Fruit fly (Drosophila melanogaster) whole organism, embryonic: ENCODE measurements around the gene CG10274.
A peak's percentile ranks its signal among the peaks of the same experiment; 100 is the strongest.

Experiments used
- Abd-B ChIP-seq: fragments of 200-800 bp; sonication (Bioruptor generic); optimal IDR thresholded peaks from 2 replicates; lab custom pipeline; 2018; ENCODE audit warnings: missing biosample characterization, mild to moderate bottlenecking, missing genetic modification characterization, moderate library complexity
- Asciz ChIP-seq: fragments of 200-800 bp; sonication (Bioruptor generic); optimal IDR thresholded peaks from 2 replicates; lab custom pipeline; 2017; ENCODE audit warnings: missing biosample characterization, mild to moderate bottlenecking, missing genetic modification characterization, missing genetic modification reagents
- CG1024 ChIP-seq: fragments of 200-800 bp; sonication (Bioruptor generic); IDR thresholded peaks from 2 replicates; pipeline ENCODE4 v1.3.6; 2022; ENCODE audit warnings: missing biosample characterization, missing genetic modification characterization
- CG10321 ChIP-seq: fragments of 200-800 bp; sonication (Bioruptor generic); IDR thresholded peaks from 2 replicates; pipeline ENCODE4 v1.3.6; 2022; ENCODE audit warnings: missing biosample characterization, missing genetic modification characterization
- CG10462 ChIP-seq: fragments of 200-800 bp; sonication (Bioruptor generic); optimal IDR thresholded peaks from 2 replicates; lab custom pipeline; 2016; ENCODE audit warnings: missing biosample characterization, missing genetic modification characterization
- CG12391 ChIP-seq: fragments of 200-800 bp; sonication (Bioruptor generic); optimal IDR thresholded peaks from 3 replicates; lab custom pipeline; 2018; ENCODE audit warnings: missing biosample characterization, mild to moderate bottlenecking, missing genetic modification characterization, moderate library complexity
- CG12942 ChIP-seq: fragments of 200-800 bp; sonication (Bioruptor generic); optimal IDR thresholded peaks from 3 replicates; lab custom pipeline; 2016; ENCODE audit warnings: missing biosample characterization, missing genetic modification characterization
- CG15479 ChIP-seq: fragments of 200-800 bp; sonication (Bioruptor generic); optimal IDR thresholded peaks from 3 replicates; lab custom pipeline; 2019; ENCODE audit warnings: missing biosample characterization, mild to moderate bottlenecking, missing genetic modification characterization, moderate library complexity
- CG2202 ChIP-seq: fragments of 200-800 bp; sonication (Bioruptor generic); optimal IDR thresholded peaks from 2 replicates; lab custom pipeline; 2018; ENCODE audit warnings: missing biosample characterization, mild to moderate bottlenecking, missing genetic modification characterization
- CG3163 ChIP-seq: fragments of 200-800 bp; sonication (Bioruptor generic); optimal IDR thresholded peaks from 3 replicates; lab custom pipeline; 2016; ENCODE audit warnings: missing biosample characterization, missing genetic modification characterization
- CG32772 ChIP-seq: fragments of 200-800 bp; sonication (Bioruptor generic); IDR thresholded peaks from 2 replicates; pipeline ENCODE4 v1.3.6; 2022; ENCODE audit warnings: missing biosample characterization, missing genetic modification characterization
- CG42726 ChIP-seq: fragments of 200-800 bp; sonication (Bioruptor generic); IDR thresholded peaks from 2 replicates; pipeline ENCODE4 v1.3.6; 2022; ENCODE audit warnings: missing biosample characterization, missing genetic modification characterization; ENCODE audit not compliant: partially characterized antibody
- CG4424 ChIP-seq: fragments of 200-800 bp; sonication (Bioruptor generic); optimal IDR thresholded peaks from 3 replicates; lab custom pipeline; 2016; ENCODE audit warnings: missing biosample characterization, missing genetic modification characterization
- CG6654 ChIP-seq: fragments of 200-800 bp; sonication (Bioruptor generic); optimal IDR thresholded peaks from 2 replicates; lab custom pipeline; 2017; ENCODE audit warnings: missing biosample characterization, mild to moderate bottlenecking, missing genetic modification characterization
- CG6791 ChIP-seq: fragments of 200-800 bp; sonication (Bioruptor generic); IDR thresholded peaks from 3 replicates; pipeline ENCODE4 v1.3.6; 2022; ENCODE audit warnings: missing biosample characterization, missing genetic modification characterization; ENCODE audit not compliant: partially characterized antibody
- CG7271 ChIP-seq: fragments of 200-800 bp; sonication (Bioruptor generic); optimal IDR thresholded peaks from 2 replicates; lab custom pipeline; 2018; ENCODE audit warnings: missing biosample characterization, mild to moderate bottlenecking, missing genetic modification characterization, moderate library complexity
- CG7786 ChIP-seq: fragments of 200-800 bp; sonication (Bioruptor generic); optimal IDR thresholded peaks from 2 replicates; lab custom pipeline; 2016; ENCODE audit warnings: missing biosample characterization, missing genetic modification characterization
- CG7963 ChIP-seq: fragments of 200-800 bp; sonication (Bioruptor generic); IDR thresholded peaks from 3 replicates; pipeline ENCODE4 v1.3.6; 2022; ENCODE audit warnings: missing biosample characterization, missing genetic modification characterization; ENCODE audit not compliant: partially characterized antibody
- CG8290 ChIP-seq, 3 experiments: fragments of 200-800 bp; sonication (Bioruptor generic); optimal IDR thresholded peaks; 2 replicates each; lab custom pipeline; 2016 to 2019; ENCODE audit warnings: missing biosample characterization in 3 of 3, missing genetic modification characterization in 3 of 3, mild to moderate bottlenecking in 2 of 3, moderate library complexity in 1 of 3
- CG9817 ChIP-seq: fragments of 200-800 bp; sonication (Bioruptor generic); optimal IDR thresholded peaks from 2 replicates; lab custom pipeline; 2018; ENCODE audit warnings: missing biosample characterization, mild to moderate bottlenecking, missing genetic modification characterization, moderate library complexity
- CG9876 ChIP-seq: fragments of 200-800 bp; sonication (Bioruptor generic); optimal IDR thresholded peaks from 2 replicates; lab custom pipeline; 2016; ENCODE audit warnings: missing biosample characterization, missing genetic modification characterization
- CkIIα-i1 ChIP-seq: fragments of 200-800 bp; sonication (Bioruptor generic); IDR thresholded peaks from 2 replicates; pipeline ENCODE4 v1.3.6; 2022; ENCODE audit warnings: missing biosample characterization, missing genetic modification characterization
- D19B ChIP-seq: fragments of 200-800 bp; sonication (Bioruptor generic); optimal IDR thresholded peaks from 2 replicates; lab custom pipeline; 2017; ENCODE audit warnings: missing biosample characterization, mild to moderate bottlenecking, missing genetic modification characterization
- Dp ChIP-seq: fragments of 200-800 bp; sonication (Bioruptor generic); optimal IDR thresholded peaks from 2 replicates; lab custom pipeline; 2018; ENCODE audit warnings: missing biosample characterization, mild to moderate bottlenecking, missing genetic modification characterization, moderate library complexity
- HLH3B ChIP-seq: fragments of 200-800 bp; sonication (Bioruptor generic); IDR thresholded peaks from 2 replicates; pipeline ENCODE4 v1.3.6; 2022; ENCODE audit warnings: missing biosample characterization, missing genetic modification characterization
- Kr ChIP-seq: fragments of 200-800 bp; sonication (Bioruptor generic); optimal IDR thresholded peaks from 2 replicates; lab custom pipeline; 2017; ENCODE audit warnings: missing biosample characterization, mild to moderate bottlenecking, missing genetic modification characterization
- Lim3 ChIP-seq: fragments of 200-800 bp; sonication (Bioruptor generic); IDR thresholded peaks from 2 replicates; pipeline ENCODE4 v1.3.6; 2022; ENCODE audit warnings: missing biosample characterization, missing genetic modification characterization
- MBD-R2 ChIP-seq: fragments of 200-800 bp; sonication (Bioruptor generic); IDR thresholded peaks from 2 replicates; pipeline ENCODE4 v1.3.6; 2022; ENCODE audit warnings: missing biosample characterization, missing genetic modification characterization
- NC2α ChIP-seq: fragments of 200-800 bp; sonication (Bioruptor generic); optimal IDR thresholded peaks from 2 replicates; lab custom pipeline; 2016; ENCODE audit warnings: missing biosample characterization, missing genetic modification characterization
- NC2β ChIP-seq: fragments of 200-800 bp; sonication (Bioruptor generic); optimal IDR thresholded peaks from 2 replicates; lab custom pipeline; 2016; ENCODE audit warnings: missing biosample characterization, missing genetic modification characterization
- NFAT ChIP-seq: fragments of 200-800 bp; sonication (Bioruptor generic); IDR thresholded peaks from 2 replicates; pipeline ENCODE4 v1.3.6; 2022; ENCODE audit warnings: missing biosample characterization, missing genetic modification characterization
- Sin3A ChIP-seq: fragments of >200 bp; optimal IDR thresholded peaks from 2 replicates; lab custom pipeline; 2018
- ase ChIP-seq: fragments of 200-800 bp; sonication (Bioruptor generic); IDR thresholded peaks from 3 replicates; pipeline ENCODE4 v1.3.6; 2022; ENCODE audit warnings: missing biosample characterization, missing genetic modification characterization
- ci ChIP-seq: fragments of 200-800 bp; sonication (Bioruptor generic); IDR thresholded peaks from 3 replicates; pipeline ENCODE4 v1.3.6; 2022; ENCODE audit warnings: missing biosample characterization, missing genetic modification characterization
- da ChIP-seq: fragments of 200-800 bp; sonication (Bioruptor generic); optimal IDR thresholded peaks from 2 replicates; lab custom pipeline; 2016; ENCODE audit warnings: missing biosample characterization, missing genetic modification characterization
- dm ChIP-seq: fragments of 200-800 bp; sonication (Bioruptor generic); optimal IDR thresholded peaks from 3 replicates; lab custom pipeline; 2016; ENCODE audit warnings: missing biosample characterization, missing genetic modification characterization
- dysf ChIP-seq: fragments of 200-800 bp; sonication (Bioruptor generic); IDR thresholded peaks from 3 replicates; pipeline ENCODE4 v1.3.6; 2022; ENCODE audit warnings: missing biosample characterization, missing genetic modification characterization
- fd102C ChIP-seq: fragments of 200-800 bp; sonication (Bioruptor generic); optimal IDR thresholded peaks from 2 replicates; lab custom pipeline; 2018; ENCODE audit warnings: missing biosample characterization, mild to moderate bottlenecking, missing genetic modification characterization, moderate library complexity
- gem ChIP-seq: fragments of 200-800 bp; sonication (Bioruptor generic); optimal IDR thresholded peaks from 2 replicates; lab custom pipeline; 2019; ENCODE audit warnings: missing biosample characterization, mild to moderate bottlenecking, missing genetic modification characterization, moderate library complexity
- grn ChIP-seq: fragments of 200-800 bp; sonication (Bioruptor generic); optimal IDR thresholded peaks from 3 replicates; lab custom pipeline; 2017; ENCODE audit warnings: missing biosample characterization, missing genetic modification characterization
- jing ChIP-seq: fragments of 200-800 bp; sonication (Bioruptor generic); optimal IDR thresholded peaks from 2 replicates; lab custom pipeline; 2018; ENCODE audit warnings: missing biosample characterization, mild to moderate bottlenecking, missing genetic modification characterization
- kah ChIP-seq: fragments of 200-800 bp; sonication (Bioruptor generic); optimal IDR thresholded peaks from 2 replicates; lab custom pipeline; 2018; ENCODE audit warnings: missing biosample characterization, mild to moderate bottlenecking, missing genetic modification characterization
- nau ChIP-seq: fragments of 200-800 bp; sonication (Bioruptor generic); optimal IDR thresholded peaks from 3 replicates; lab custom pipeline; 2017; ENCODE audit warnings: missing biosample characterization, mild to moderate bottlenecking, missing genetic modification characterization, missing genetic modification reagents
- prd ChIP-seq, 3 experiments: fragments of >200 bp in 2 of 3; fragments of 200-800 bp in 1 of 3; sonication (Bioruptor generic) in 1 of 3; optimal IDR thresholded peaks in 2 of 3; IDR thresholded peaks in 1 of 3; 2 replicates in 2 of 3; 3 replicates in 1 of 3; pipeline versions ENCODE4 v1.3.6 to Lab custom; 2017 to 2022; ENCODE audit warnings: missing biosample characterization in 1 of 3, missing genetic modification characterization in 1 of 3
- rib ChIP-seq: fragments of 200-800 bp; sonication (Bioruptor generic); IDR thresholded peaks from 2 replicates; pipeline ENCODE4 v1.3.6; 2022; ENCODE audit warnings: missing biosample characterization, missing genetic modification characterization
- row ChIP-seq: fragments of 200-800 bp; sonication (Bioruptor generic); IDR thresholded peaks from 3 replicates; pipeline ENCODE4 v1.3.6; 2022; ENCODE audit warnings: missing biosample characterization, missing genetic modification characterization
- tap ChIP-seq: fragments of 200-800 bp; optimal IDR thresholded peaks from 3 replicates; lab custom pipeline; 2019; ENCODE audit warnings: missing biosample characterization, mild to moderate bottlenecking, missing genetic modification characterization, moderate library complexity
- twi ChIP-seq: fragments of 200-800 bp; optimal IDR thresholded peaks from 2 replicates; lab custom pipeline; 2019; ENCODE audit warnings: missing biosample characterization, mild to moderate bottlenecking, missing genetic modification characterization, moderate library complexity
- tx ChIP-seq: fragments of 200-800 bp; sonication (Bioruptor generic); optimal IDR thresholded peaks from 2 replicates; lab custom pipeline; 2016; ENCODE audit warnings: missing biosample characterization, missing genetic modification characterization
- vnd ChIP-seq: fragments of 200-800 bp; sonication (Bioruptor generic); IDR thresholded peaks from 3 replicates; pipeline ENCODE4 v1.3.6; 2022; ENCODE audit warnings: missing biosample characterization, missing genetic modification characterization; ENCODE audit not compliant: partially characterized antibody
- wdn ChIP-seq: fragments of 200-800 bp; sonication (Bioruptor generic); IDR thresholded peaks from 2 replicates; pipeline ENCODE4 v1.3.6; 2022; ENCODE audit warnings: missing biosample characterization, missing genetic modification characterization

The CG10274 gene

DNA sequence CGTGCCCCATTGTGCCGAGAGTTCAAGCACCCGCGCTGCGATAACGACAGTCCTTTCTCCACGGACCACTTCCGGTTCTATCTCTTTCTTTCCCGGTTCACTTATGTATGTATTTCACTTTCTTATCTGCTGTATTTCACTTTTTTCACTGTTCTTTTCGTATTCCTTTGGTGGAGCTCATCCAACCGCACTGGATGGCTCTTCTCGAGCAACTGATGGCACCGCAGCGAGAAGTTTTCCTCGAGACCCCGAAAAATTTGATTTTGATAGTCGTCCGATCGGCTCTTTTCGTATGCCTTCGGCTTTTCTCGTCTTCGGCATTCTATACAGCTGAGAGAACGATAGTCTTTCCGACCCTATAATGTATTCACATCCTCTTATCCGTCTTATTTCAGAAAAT is 36.2 kb upstream of the CG10274 start, which contains the start of gene LanA (continued):
- TF ChIP-seq CG7271 (tag; lab: Kevin White, UChicago): peak; percentile 31
- no peak for TF ChIP-seq D19B (GFP tag; lab: Kevin White, UChicago)
- no peak for TF ChIP-seq CG10321 (GFP tag; lab: Robert Waterston, UW)
- no peak for TF ChIP-seq Lim3
- TF ChIP-seq CG4424: no peak
- no peak for TF ChIP-seq Asciz (GFP tag; lab: Kevin White, UChicago)
- no peak for TF ChIP-seq jing (GFP tag; lab: Kevin White, UChicago)
- TF ChIP-seq gem (tag; lab: Kevin White, UChicago): no peak
- TF ChIP-seq Dp (GFP tag; lab: Kevin White, UChicago): no peak
- peak; percentile 49; the same call in 2 of the 3 replicates for TF ChIP-seq ci
- TF ChIP-seq NC2α: no peak
- TF ChIP-seq dysf (GFP tag; lab: Robert Waterston, UW): no peak
- no peak for TF ChIP-seq ase
- TF ChIP-seq Abd-B: no peak
- no peak for TF ChIP-seq dm (GFP tag; lab: Kevin White, UChicago)
- TF ChIP-seq CG42726 (GFP tag; lab: Robert Waterston, UW): no peak
- TF ChIP-seq prd (optimal IDR thresholded peaks at IDR 0.05; lab: Kevin White, UChicago): no peak
- 0 out of 3 replicates have a peak, but pooled peaks have one; percentile 3 for TF ChIP-seq prd (GFP tag; IDR thresholded peaks at IDR 0.05; lab: Robert Waterston, UW)
- 0 out of 2 replicates have a peak, but pooled peaks have one; percentile 15 for TF ChIP-seq rib (GFP tag; lab: Robert Waterston, UW)
- TF ChIP-seq CG7786 (GFP tag; lab: Kevin White, UChicago): peak; percentile 4
- TF ChIP-seq CG6654: no peak
- no peak for TF ChIP-seq tx
- TF ChIP-seq MBD-R2 (GFP tag; lab: Robert Waterston, UW): no peak
- no peak for TF ChIP-seq CG9817 (tag; lab: Kevin White, UChicago)
- 0 out of 2 replicates have a peak, but pooled peaks have one; percentile 41 for TF ChIP-seq NFAT
- TF ChIP-seq CG32772 (GFP tag; lab: Robert Waterston, UW): 0 out of 2 replicates have a peak, but pooled peaks have one; percentile 12
- peak; percentile 52; the same call in 1 of the 3 replicates for TF ChIP-seq CG6791 (GFP tag; lab: Robert Waterston, UW)
- TF ChIP-seq da: no peak
- TF ChIP-seq CkIIα-i1 (GFP tag; lab: Robert Waterston, UW): no peak
- peak; percentile 27 for TF ChIP-seq CG3163
- no peak for TF ChIP-seq twi (tag; lab: Kevin White, UChicago)
- TF ChIP-seq tap (tag; lab: Kevin White, UChicago): no peak
- no peak for TF ChIP-seq CG2202 (tag; lab: Kevin White, UChicago)
- TF ChIP-seq NC2β (GFP tag; lab: Kevin White, UChicago): no peak
- TF ChIP-seq CG7963: no peak
- TF ChIP-seq Kr (GFP tag; lab: Kevin White, UChicago): no peak
- TF ChIP-seq wdn (GFP tag; lab: Robert Waterston, UW): no peak
- TF ChIP-seq CG9876 (GFP tag; lab: Kevin White, UChicago): no peak
- TF ChIP-seq CG15479 (GFP tag; lab: Kevin White, UChicago): no peak
- no peak for TF ChIP-seq CG1024 (GFP tag; lab: Robert Waterston, UW)
- TF ChIP-seq HLH3B (GFP tag; lab: Robert Waterston, UW): no peak; the same call in 1 of the 2 replicates
- TF ChIP-seq CG12942 (GFP tag; lab: Kevin White, UChicago): no peak
- no peak for TF ChIP-seq nau (GFP tag; lab: Kevin White, UChicago)
- TF ChIP-seq fd102C (GFP tag; lab: Kevin White, UChicago): peak; percentile 60
- TF ChIP-seq vnd (GFP tag; lab: Robert Waterston, UW): no peak
- no peak for TF ChIP-seq CG10462 (GFP tag; lab: Kevin White, UChicago)
- no peak for TF ChIP-seq Sin3A
- no peak for TF ChIP-seq CG8290 (GFP tag; optimal IDR thresholded peaks at IDR 0.05; lab: Kevin White, UChicago)
- no peak for TF ChIP-seq CG8290 (tag; optimal IDR thresholded peaks at IDR 0.05; lab: Kevin White, UChicago)
- TF ChIP-seq kah (GFP tag; lab: Kevin White, UChicago): peak; percentile 27
- no peak for TF ChIP-seq CG12391 (tag; lab: Kevin White, UChicago)
- no peak for TF ChIP-seq grn (GFP tag; lab: Kevin White, UChicago)
- TF ChIP-seq row (GFP tag; lab: Robert Waterston, UW): no peak
